Worm (Caenorhabditis elegans) whole organism, young adult: Measurements from ENCODE around the gene clec-156.
A peak's percentile ranks its signal among the peaks of the same experiment; 100 is the strongest.

ENCODE experiments used
- B0035.1 ChIP-seq: sonication (generic microtip); optimal IDR thresholded peaks from 2 replicates; lab custom pipeline; 2016; ENCODE audit warnings: missing genetic modification characterization, mild to moderate bottlenecking, missing compliant biosample characterization, missing genotype, missing genetic modification reagents
- D2030.7 ChIP-seq: fragments of 200-800 bp; sonication (Bioruptor generic); IDR thresholded peaks from 2 replicates; pipeline ENCODE4 v1.3.6; 2022; ENCODE audit warnings: missing genetic modification reagents, missing genetic modification characterization, missing compliant biosample characterization
- F10E7.11 ChIP-seq: sonication (generic microtip); optimal IDR thresholded peaks from 2 replicates; lab custom pipeline; 2017; ENCODE audit warnings: mild to moderate bottlenecking, missing genetic modification characterization, moderate library complexity, missing compliant biosample characterization
- F49E8.2 ChIP-seq: sonication (generic microtip); optimal IDR thresholded peaks from 3 replicates; lab custom pipeline; 2017; ENCODE audit warnings: missing genetic modification characterization, mild to moderate bottlenecking, missing compliant biosample characterization, antibody characterized with exemption, moderate library complexity; ENCODE audit not compliant: insufficient read depth
- F52B5.7 ChIP-seq: sonication (generic microtip); optimal IDR thresholded peaks from 2 replicates; lab custom pipeline; 2016; ENCODE audit warnings: mild to moderate bottlenecking, missing genetic modification characterization, missing compliant biosample characterization
- K11D2.4 ChIP-seq: fragments of 200-800 bp; sonication (Bioruptor generic); IDR thresholded peaks from 2 replicates; pipeline ENCODE4 v1.3.6; 2022; ENCODE audit warnings: missing genetic modification reagents, missing genetic modification characterization, missing compliant biosample characterization
- Y79H2A.3 ChIP-seq: fragments of 200-800 bp; sonication (Bioruptor generic); conservative IDR thresholded peaks from 2 replicates; pipeline ENCODE4 v1.3.6; 2022; ENCODE audit warnings: missing genetic modification reagents, missing genetic modification characterization, missing compliant biosample characterization
- athp-1 ChIP-seq: sonication (generic microtip); optimal IDR thresholded peaks from 2 replicates; lab custom pipeline; 2017; ENCODE audit warnings: mild to moderate bottlenecking, missing genetic modification characterization, missing compliant biosample characterization
- attf-3 ChIP-seq: fragments of 200-800 bp; sonication (Bioruptor generic); conservative IDR thresholded peaks from 2 replicates; pipeline ENCODE4 v1.3.6; 2022; ENCODE audit warnings: missing genetic modification reagents, missing genetic modification characterization, missing compliant biosample characterization
- attf-5 ChIP-seq: fragments of 200-800 bp; sonication (Bioruptor generic); optimal IDR thresholded peaks from 2 replicates; lab custom pipeline; 2018; ENCODE audit warnings: mild to moderate bottlenecking, missing genetic modification characterization, missing compliant biosample characterization
- attf-6 ChIP-seq: fragments of 200-800 bp; sonication (Bioruptor generic); IDR thresholded peaks from 2 replicates; pipeline ENCODE4 v1.3.6; 2022; ENCODE audit warnings: missing genetic modification reagents, missing genetic modification characterization, missing compliant biosample characterization
- bed-1 ChIP-seq: fragments of 200-800 bp; sonication (Bioruptor generic); IDR thresholded peaks from 2 replicates; pipeline ENCODE4 v1.3.6; 2022; ENCODE audit warnings: missing genetic modification reagents, missing genetic modification characterization, missing compliant biosample characterization
- bed-2 ChIP-seq: fragments of 200-800 bp; sonication (Bioruptor generic); IDR thresholded peaks from 2 replicates; pipeline ENCODE4 v1.3.6; 2022; ENCODE audit warnings: missing genetic modification reagents, missing genetic modification characterization, missing compliant biosample characterization
- ceh-100 ChIP-seq: fragments of 200-800 bp; sonication (Bioruptor generic); IDR thresholded peaks from 2 replicates; pipeline ENCODE4 v1.3.6; 2022; ENCODE audit warnings: missing genetic modification reagents, missing genetic modification characterization, missing compliant biosample characterization
- ceh-91 ChIP-seq: fragments of 200-800 bp; sonication (Bioruptor generic); IDR thresholded peaks from 2 replicates; pipeline ENCODE4 v1.3.6; 2022; ENCODE audit warnings: missing genetic modification reagents, missing genetic modification characterization, missing compliant biosample characterization
- chd-7 ChIP-seq: sonication (generic microtip); optimal IDR thresholded peaks from 2 replicates; lab custom pipeline; 2016; ENCODE audit warnings: mild to moderate bottlenecking, missing genetic modification characterization, moderate library complexity, missing compliant biosample characterization
- die-1 ChIP-seq: sonication (generic microtip); optimal IDR thresholded peaks from 2 replicates; lab custom pipeline; 2016; ENCODE audit warnings: missing genotype, mild to moderate bottlenecking, missing genetic modification characterization, missing compliant biosample characterization
- dox-1 ChIP-seq: fragments of 200-800 bp; sonication (Bioruptor generic); IDR thresholded peaks from 2 replicates; pipeline ENCODE4 v1.3.6; 2022; ENCODE audit warnings: missing genetic modification reagents, missing genetic modification characterization, missing compliant biosample characterization
- dpff-1 ChIP-seq: sonication (generic microtip); optimal IDR thresholded peaks from 2 replicates; lab custom pipeline; 2017; ENCODE audit warnings: mild to moderate bottlenecking, missing genetic modification characterization, missing compliant biosample characterization
- egl-44 ChIP-seq: fragments of 200-800 bp; sonication (Bioruptor generic); IDR thresholded peaks from 2 replicates; pipeline ENCODE4 v1.3.6; 2022; ENCODE audit warnings: missing genetic modification reagents, missing genetic modification characterization, missing compliant biosample characterization
- ekl-4 ChIP-seq: fragments of 200-800 bp; sonication (Bioruptor generic); IDR thresholded peaks from 2 replicates; pipeline ENCODE4 v1.3.6; 2022; ENCODE audit warnings: missing genetic modification reagents, missing genetic modification characterization, missing compliant biosample characterization
- ets-4 ChIP-seq: fragments of 200-800 bp; sonication (Bioruptor generic); optimal IDR thresholded peaks from 2 replicates; lab custom pipeline; 2018; ENCODE audit warnings: mild to moderate bottlenecking, missing genetic modification characterization, missing compliant biosample characterization
- fkh-3 ChIP-seq: sonication (generic microtip); optimal IDR thresholded peaks from 2 replicates; lab custom pipeline; 2016; ENCODE audit warnings: mild to moderate bottlenecking, missing genetic modification characterization, missing compliant biosample characterization
- gei-17 ChIP-seq: fragments of 200-800 bp; sonication (Bioruptor generic); optimal IDR thresholded peaks from 2 replicates; lab custom pipeline; 2018; ENCODE audit warnings: mild to moderate bottlenecking, missing genetic modification characterization, missing compliant biosample characterization
- hlh-12 ChIP-seq: sonication (generic microtip); optimal IDR thresholded peaks from 2 replicates; lab custom pipeline; 2016; ENCODE audit warnings: missing genetic modification characterization, missing compliant biosample characterization
- hmg-1.2 ChIP-seq: fragments of 200-800 bp; sonication (Bioruptor generic); IDR thresholded peaks from 2 replicates; pipeline ENCODE4 v1.3.6; 2022; ENCODE audit warnings: missing genetic modification reagents, missing genetic modification characterization, missing compliant biosample characterization
- hmg-20 ChIP-seq: fragments of 200-800 bp; sonication (Bioruptor generic); IDR thresholded peaks from 2 replicates; pipeline ENCODE4 v1.3.6; 2022; ENCODE audit warnings: missing genetic modification reagents, missing genetic modification characterization, missing compliant biosample characterization
- hsf-1 ChIP-seq: fragments of 200-800 bp; sonication (Bioruptor generic); IDR thresholded peaks from 2 replicates; pipeline ENCODE4 v1.3.6; 2022; ENCODE audit warnings: missing genetic modification reagents, missing genetic modification characterization, missing compliant biosample characterization
- lag-1 ChIP-seq: fragments of 200-800 bp; sonication (Bioruptor generic); IDR thresholded peaks from 2 replicates; pipeline ENCODE4 v1.3.6; 2022; ENCODE audit warnings: missing genetic modification reagents, missing genetic modification characterization, missing compliant biosample characterization
- let-526 ChIP-seq: fragments of 200-800 bp; sonication (Bioruptor generic); IDR thresholded peaks from 2 replicates; pipeline ENCODE4 v1.3.6; 2022; ENCODE audit warnings: missing genetic modification reagents, missing genetic modification characterization, missing compliant biosample characterization
- let-607 ChIP-seq, 2 experiments: fragments of 200-800 bp in 1 of 2; sonication (Bioruptor generic) in 1 of 2; sonication (generic microtip) in 1 of 2; optimal IDR thresholded peaks; 2 replicates each; lab custom pipeline; 2016 to 2018; ENCODE audit warnings: mild to moderate bottlenecking in 2 of 2, missing compliant biosample characterization in 2 of 2, missing genetic modification characterization in 2 of 2, moderate library complexity in 2 of 2, missing genotype in 1 of 2
- lin-35 ChIP-seq, 3 experiments: fragments of 150-350 bp in 2 of 3; sonication (generic microtip) in 1 of 3; optimal IDR thresholded peaks; 2 replicates each; lab custom pipeline; 2014 to 2018; ENCODE audit warnings: missing biosample characterization in 3 of 3, missing genetic modification characterization in 3 of 3, missing genetic modification reagents in 3 of 3
- lir-1 ChIP-seq: fragments of 200-800 bp; sonication (Bioruptor generic); conservative IDR thresholded peaks from 2 replicates; pipeline ENCODE4 v1.3.6; 2022; ENCODE audit warnings: missing genetic modification reagents, missing genetic modification characterization, missing compliant biosample characterization
- madf-6 ChIP-seq: fragments of 200-800 bp; sonication (Bioruptor generic); IDR thresholded peaks from 2 replicates; pipeline ENCODE4 v1.3.6; 2022; ENCODE audit warnings: missing genetic modification reagents, missing genetic modification characterization, missing compliant biosample characterization
- mel-28 ChIP-seq: sonication (generic microtip); optimal IDR thresholded peaks from 2 replicates; lab custom pipeline; 2016; ENCODE audit warnings: borderline replicate concordance, mild to moderate bottlenecking, missing genetic modification characterization, missing compliant biosample characterization
- nfyb-1 ChIP-seq: fragments of 200-800 bp; sonication (Bioruptor generic); IDR thresholded peaks from 2 replicates; pipeline ENCODE4 v1.3.6; 2022; ENCODE audit warnings: missing genetic modification reagents, missing genetic modification characterization, missing compliant biosample characterization
- nhr-80 ChIP-seq: sonication (generic microtip); optimal IDR thresholded peaks from 2 replicates; lab custom pipeline; 2016; ENCODE audit warnings: missing genetic modification characterization, missing compliant biosample characterization
- pbrm-1 ChIP-seq: fragments of 200-800 bp; sonication (Bioruptor generic); IDR thresholded peaks from 2 replicates; pipeline ENCODE4 v1.3.6; 2022; ENCODE audit warnings: missing genetic modification reagents, missing genetic modification characterization, missing compliant biosample characterization
- rcor-1 ChIP-seq: fragments of 200-800 bp; sonication (Bioruptor generic); IDR thresholded peaks from 2 replicates; pipeline ENCODE4 v1.3.6; 2022; ENCODE audit warnings: missing genetic modification reagents, missing genetic modification characterization, missing compliant biosample characterization
- repo-1 ChIP-seq: sonication (generic microtip); optimal IDR thresholded peaks from 2 replicates; lab custom pipeline; 2017; ENCODE audit warnings: mild to moderate bottlenecking, missing genetic modification characterization, missing compliant biosample characterization
- snpc-1.1 ChIP-seq: sonication (generic microtip); optimal IDR thresholded peaks from 2 replicates; lab custom pipeline; 2017; ENCODE audit warnings: missing genetic modification characterization, mild to moderate bottlenecking, missing compliant biosample characterization, antibody characterized with exemption, moderate library complexity, missing genotype, missing genetic modification reagents; ENCODE audit not compliant: insufficient read depth
- snpc-4 ChIP-seq, 5 experiments: fragments of 150-350 bp in 1 of 5; sonication (generic microtip) in 4 of 5; optimal IDR thresholded peaks; 2 replicates each; lab custom pipeline; 2014 to 2018; ENCODE audit warnings: missing genetic modification characterization in 5 of 5, missing biosample characterization in 3 of 5, antibody characterized with exemption in 2 of 5, mild to moderate bottlenecking in 2 of 5, missing compliant biosample characterization in 2 of 5, missing genotype in 2 of 5, moderate library complexity in 2 of 5, missing genetic modification reagents in 1 of 5
- somi-1 ChIP-seq: fragments of 200-800 bp; sonication (Bioruptor generic); optimal IDR thresholded peaks from 2 replicates; lab custom pipeline; 2018; ENCODE audit warnings: mild to moderate bottlenecking, missing genetic modification characterization, missing compliant biosample characterization
- tlf-1 ChIP-seq: fragments of 200-800 bp; sonication (Bioruptor generic); optimal IDR thresholded peaks from 2 replicates; lab custom pipeline; 2018; ENCODE audit warnings: mild to moderate bottlenecking, missing genetic modification characterization, missing compliant biosample characterization
- ztf-18 ChIP-seq: sonication (generic microtip); optimal IDR thresholded peaks from 2 replicates; lab custom pipeline; 2016; ENCODE audit warnings: missing genotype, mild to moderate bottlenecking, missing genetic modification characterization, missing compliant biosample characterization
- ztf-22 ChIP-seq: fragments of 200-800 bp; sonication (Bioruptor generic); optimal IDR thresholded peaks from 2 replicates; lab custom pipeline; 2018; ENCODE audit warnings: mild to moderate bottlenecking, missing genetic modification characterization, moderate library complexity, missing compliant biosample characterization
- ztf-28 ChIP-seq: fragments of 200-800 bp; sonication (Bioruptor generic); IDR thresholded peaks from 2 replicates; pipeline ENCODE4 v1.3.6; 2022; ENCODE audit warnings: missing genetic modification reagents, missing genetic modification characterization, missing compliant biosample characterization
- ztf-3 ChIP-seq: fragments of 200-800 bp; sonication (Bioruptor generic); optimal IDR thresholded peaks from 2 replicates; lab custom pipeline; 2018; ENCODE audit warnings: mild to moderate bottlenecking, missing genetic modification characterization, missing compliant biosample characterization

The clec-156 gene

ce11 chrIII:4796039-4796438 lies 46.0 kb downstream of the clec-156 start (continued):
- TF ChIP-seq attf-6 (GFP tag; lab: Robert Waterston, UW) = no peak
- TF ChIP-seq dpff-1 (tag; lab: Kevin White, UChicago) = no peak
- TF ChIP-seq snpc-1.1 (tag; lab: Kevin White, UChicago) = peak; percentile 30
- no peak for TF ChIP-seq B0035.1 (tag; lab: Kevin White, UChicago)
- peak; percentile 92 for TF ChIP-seq attf-5 (GFP tag; lab: Kevin White, UChicago)
- TF ChIP-seq hmg-1.2 (GFP tag; lab: Robert Waterston, UW) = peak; percentile 84
- TF ChIP-seq egl-44 (GFP tag; lab: Robert Waterston, UW) = no peak
- TF ChIP-seq lag-1 (GFP tag; lab: Robert Waterston, UW) = no peak
- no peak for TF ChIP-seq D2030.7 (GFP tag; lab: Robert Waterston, UW)
- no peak for TF ChIP-seq fkh-3 (tag; lab: Kevin White, UChicago)
- no peak for TF ChIP-seq ztf-28 (GFP tag; lab: Robert Waterston, UW)
- TF ChIP-seq die-1 (tag; lab: Kevin White, UChicago) = no peak
- no peak for TF ChIP-seq madf-6 (GFP tag; lab: Robert Waterston, UW)
- TF ChIP-seq F49E8.2 = no peak
- TF ChIP-seq snpc-4 (GFP tag; optimal IDR thresholded peaks at IDR 0.05; lab: Kevin White, UChicago) = no peak
- TF ChIP-seq snpc-4 (tag; optimal IDR thresholded peaks at IDR 0.05; lab: Kevin White, UChicago) = peak; percentile 13 to 62 (median 54)
- TF ChIP-seq lir-1 = no peak; the same call in 1 of the 2 replicates
- TF ChIP-seq ztf-22 (GFP tag; lab: Kevin White, UChicago) = no peak
- TF ChIP-seq attf-3 (GFP tag; lab: Robert Waterston, UW) = no peak
- peak; percentile 75 for TF ChIP-seq dox-1 (GFP tag; lab: Robert Waterston, UW)
- TF ChIP-seq ets-4 (GFP tag; lab: Kevin White, UChicago) = peak; percentile 22
- no peak for TF ChIP-seq F10E7.11 (tag; lab: Kevin White, UChicago)
- no peak for TF ChIP-seq bed-2
- no peak for TF ChIP-seq mel-28
- peak; percentile 65 for TF ChIP-seq nfyb-1 (GFP tag; lab: Robert Waterston, UW)
- TF ChIP-seq hsf-1 = peak; percentile 46; the same call in 1 of the 2 replicates
- peak in 1 of 2 experiments; percentile 17 for TF ChIP-seq let-607 (tag; optimal IDR thresholded peaks at IDR 0.05; lab: Kevin White, UChicago)
- peak; percentile 73 for TF ChIP-seq somi-1
- TF ChIP-seq chd-7 (tag; lab: Kevin White, UChicago) = no peak
- TF ChIP-seq bed-1 = no peak
- TF ChIP-seq pbrm-1 (GFP tag; lab: Robert Waterston, UW) = peak; percentile 62; the same call in 1 of the 2 replicates
- no peak for TF ChIP-seq Y79H2A.3
- TF ChIP-seq repo-1 (tag; lab: Kevin White, UChicago) = peak; percentile 18
- peak; percentile 69 for TF ChIP-seq nhr-80 (tag; lab: Kevin White, UChicago)
- TF ChIP-seq lin-35 (GFP tag; optimal IDR thresholded peaks at IDR 0.05; lab: Kevin White, UChicago) = peak in 1 of 3 experiments; percentile 42
- 0 out of 2 replicates have a peak, but pooled peaks have one; percentile 15 for TF ChIP-seq ekl-4 (GFP tag; lab: Robert Waterston, UW)
- no peak for TF ChIP-seq ztf-3 (GFP tag; lab: Kevin White, UChicago)
- TF ChIP-seq ceh-91 (GFP tag; lab: Robert Waterston, UW) = no peak
- no peak for TF ChIP-seq gei-17 (GFP tag; lab: Kevin White, UChicago)
- TF ChIP-seq hmg-20 (GFP tag; lab: Robert Waterston, UW) = no peak
- TF ChIP-seq ceh-100 = no peak
- TF ChIP-seq athp-1 (tag; lab: Kevin White, UChicago) = peak; percentile 73
- peak; percentile 20; the same call in 1 of the 2 replicates for TF ChIP-seq K11D2.4 (GFP tag; lab: Robert Waterston, UW)
- TF ChIP-seq hlh-12 (tag; lab: Kevin White, UChicago) = no peak
- peak; percentile 56 for TF ChIP-seq ztf-18 (tag; lab: Kevin White, UChicago)
- TF ChIP-seq rcor-1 (GFP tag; lab: Robert Waterston, UW) = peak; percentile 59; the same call in 1 of the 2 replicates
- TF ChIP-seq F52B5.7 (tag; lab: Kevin White, UChicago) = no peak
- TF ChIP-seq tlf-1 (GFP tag; lab: Kevin White, UChicago) = peak; percentile 19
- TF ChIP-seq let-526 (GFP tag; lab: Robert Waterston, UW) = 0 out of 2 replicates have a peak, but pooled peaks have one; percentile 36
